Worm (Caenorhabditis elegans): ENCODE results near the gene C49F5.13.

Gene C49F5.13

ce11 chrX:11952129-11952528, 9.1 kb upstream of the C49F5.13 start:
- no peak for TF ChIP-seq mab-5 (tag; optimal IDR thresholded peaks at IDR 0.05)
- TF ChIP-seq unc-39 (tag; optimal IDR thresholded peaks at IDR 0.05) = no peak
- no peak for TF ChIP-seq nhr-237 (tag; optimal IDR thresholded peaks at IDR 0.05)
- no peak for TF ChIP-seq crh-2 (tag; optimal IDR thresholded peaks at IDR 0.05)

- TF ChIP-seq aly-2 (tag; optimal IDR thresholded peaks at IDR 0.05) (no peak), nhr-11 (tag; optimal IDR thresholded peaks at IDR 0.05) (no peak), unc-62 (GFP tag; optimal IDR thresholded peaks at IDR 0.05) (no peak), elt-1 (tag; optimal IDR thresholded peaks at IDR 0.05) (no peak), nhr-129 (tag; optimal IDR thresholded peaks at IDR 0.05) (no peak), sma-3 (GFP tag; optimal IDR thresholded peaks at IDR 0.05) (no peak), lin-13 (GFP tag; optimal IDR thresholded peaks at IDR 0.05) (no peak), gmeb-1 (tag; optimal IDR thresholded peaks at IDR 0.05) (no peak), unc-55 (GFP tag; optimal IDR thresholded peaks at IDR 0.05) (no peak), unc-39 (tag; optimal IDR thresholded peaks at IDR 0.05) (no peak), nhr-237 (tag; optimal IDR thresholded peaks at IDR 0.05) (no peak), Y55F3AM.14 (GFP tag; optimal IDR thresholded peaks at IDR 0.05) (no peak), ztf-1 (GFP tag; conservative IDR thresholded peaks at IDR 0.05) (no peak), egl-27 (tag; optimal IDR thresholded peaks at IDR 0.05) (no peak), ztf-11 (tag; optimal IDR thresholded peaks at IDR 0.05) (no peak)
These were observed 8.0 kb upstream of the C49F5.13 start, which contains the start of gene T08D10.4 for ce11 chrX:11953229-11953628. Gene T08D10.4 (minus strand): TSS chrX:11953329.

- no peak for TF ChIP-seq sma-3 (GFP tag; optimal IDR thresholded peaks at IDR 0.05)
- no peak for TF ChIP-seq mab-5 (tag; optimal IDR thresholded peaks at IDR 0.05)
- TF ChIP-seq peb-1 (tag; optimal IDR thresholded peaks at IDR 0.05) = no peak
- TF ChIP-seq ZK546.5 (tag; optimal IDR thresholded peaks at IDR 0.05) = no peak
- no peak for TF ChIP-seq snpc-4 (tag; optimal IDR thresholded peaks at IDR 0.05)
- TF ChIP-seq nhr-10 (tag; optimal IDR thresholded peaks at IDR 0.05) = no peak
- TF ChIP-seq fos-1 (tag; optimal IDR thresholded peaks at IDR 0.05) = no peak
- TF ChIP-seq mdl-1 (tag; optimal IDR thresholded peaks at IDR 0.05) = no peak
- no peak for TF ChIP-seq ceh-16 (tag; optimal IDR thresholded peaks at IDR 0.05)
- no peak for TF ChIP-seq F13H6.1 (tag; optimal IDR thresholded peaks at IDR 0.05)
- no peak for TF ChIP-seq nhr-129 (tag; optimal IDR thresholded peaks at IDR 0.05)
- no peak for TF ChIP-seq blmp-1 (tag; optimal IDR thresholded peaks at IDR 0.05; ENCODE audit: insufficient read depth)
- TF ChIP-seq alr-1 (tag; optimal IDR thresholded peaks at IDR 0.05) = no peak
These were observed 6.1 kb upstream of the C49F5.13 start, which contains the start of gene T08D10.3 for ce11 chrX:11955125-11955524. Gene T08D10.3 (plus strand): TSS chrX:11955425.

DNA sequence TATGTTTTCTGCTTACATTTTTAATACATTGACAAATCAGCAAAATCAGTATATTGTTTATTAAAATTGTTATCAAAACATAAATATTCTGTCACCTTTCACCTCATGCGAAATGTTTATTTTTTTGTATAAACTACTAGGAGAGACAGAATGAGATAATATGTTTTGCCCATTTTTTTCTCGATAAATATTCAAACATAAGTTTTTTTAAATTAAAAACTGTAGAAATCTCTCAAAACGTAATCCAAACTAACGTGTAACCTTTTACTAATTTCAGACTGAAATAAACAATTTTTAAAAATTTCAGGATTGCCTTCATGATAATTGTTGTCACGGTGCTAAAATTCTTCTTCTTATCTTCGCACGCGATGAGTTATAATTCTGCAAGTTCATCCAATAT, 4.0 kb upstream of the C49F5.13 start, which contains the start of gene T08D10.5:
Gene T08D10.5, plus strand, starts transcription at position 301 of the 400 bp plus-strand sequence.
- TF ChIP-seq blmp-1 (tag; optimal IDR thresholded peaks at IDR 0.05; ENCODE audit: insufficient read depth) (no peak), lin-13 (GFP tag; optimal IDR thresholded peaks at IDR 0.05) (no peak), nhr-21 (tag; optimal IDR thresholded peaks at IDR 0.05) (no peak), nhr-11 (tag; optimal IDR thresholded peaks at IDR 0.05) (no peak), skn-1 (tag; optimal IDR thresholded peaks at IDR 0.05) (no peak)

DNA sequence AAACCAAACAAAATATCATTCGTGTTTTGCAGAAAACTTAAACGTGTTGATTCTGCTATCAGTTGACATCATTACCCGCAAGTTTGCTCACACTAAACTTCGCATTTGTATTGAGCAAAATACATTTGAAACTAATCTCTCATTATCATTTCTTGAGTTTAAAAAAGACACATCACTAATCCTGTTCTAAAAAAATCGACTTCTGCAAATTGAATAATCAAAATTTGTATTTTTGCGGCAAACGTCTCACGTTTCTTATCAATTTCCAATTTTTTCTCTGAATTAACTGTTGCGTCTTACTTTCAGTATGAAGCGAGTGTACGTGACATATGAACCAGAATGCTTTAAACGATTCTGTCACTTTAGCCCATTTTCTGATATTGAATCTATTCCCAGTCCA, 1.4 kb upstream of the C49F5.13 start, which contains the start of gene C49F5.8:
Gene C49F5.8, plus strand, starts transcription at position 301 of the 400 bp plus-strand sequence.
- TF ChIP-seq skn-1 (tag; optimal IDR thresholded peaks at IDR 0.05) (no peak), nhr-11 (tag; optimal IDR thresholded peaks at IDR 0.05) (no peak), nhr-21 (tag; optimal IDR thresholded peaks at IDR 0.05) (no peak), ztf-1 (GFP tag; conservative IDR thresholded peaks at IDR 0.05) (no peak), ceh-82 (tag; optimal IDR thresholded peaks at IDR 0.05) (no peak), sma-9 (GFP tag; optimal IDR thresholded peaks at IDR 0.05) (no peak), sma-9 (tag; optimal IDR thresholded peaks at IDR 0.05) (no peak), nhr-237 (tag; optimal IDR thresholded peaks at IDR 0.05) (no peak)

DNA sequence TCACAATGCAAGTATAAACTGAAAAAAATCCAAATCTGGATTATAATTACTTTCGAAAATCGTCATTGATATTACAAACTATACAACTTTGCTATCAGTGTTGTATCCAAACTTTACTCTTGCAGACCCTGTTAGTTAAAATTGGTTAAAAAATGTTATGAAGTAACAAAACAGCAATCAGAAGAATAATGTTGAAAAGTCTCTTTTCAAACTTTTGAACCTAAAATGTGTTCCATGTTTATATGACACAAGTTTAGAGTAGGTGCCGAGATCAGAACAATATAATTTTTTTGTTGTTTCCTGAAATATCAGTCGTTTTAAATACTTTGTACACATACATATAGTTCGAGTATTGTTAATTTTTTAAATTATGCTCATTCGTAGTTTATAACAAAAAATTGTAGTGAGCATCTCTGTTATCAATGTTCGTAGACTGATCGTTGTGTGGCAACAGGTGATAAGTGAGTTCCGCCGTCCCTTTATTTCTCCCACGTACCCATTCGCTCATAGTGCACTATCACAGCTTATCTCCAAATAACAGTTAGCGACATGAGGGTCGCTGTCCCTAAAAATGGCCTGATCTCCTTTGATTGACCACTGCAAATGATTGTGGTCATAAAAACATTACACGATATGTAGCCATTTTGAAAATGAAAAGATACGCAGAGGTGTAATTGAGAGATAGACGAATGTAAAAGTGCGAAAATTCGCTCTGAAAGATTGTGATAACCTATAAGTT, 1.0 kb downstream of the C49F5.13 start:
- TF ChIP-seq ama-1 (optimal IDR thresholded peaks at IDR 0.05) (no peak), nhr-77 (tag; optimal IDR thresholded peaks at IDR 0.05) (no peak), fos-1 (tag; optimal IDR thresholded peaks at IDR 0.05) (peak; percentile 71), nhr-10 (tag; optimal IDR thresholded peaks at IDR 0.05) (no peak), ceh-82 (tag; optimal IDR thresholded peaks at IDR 0.05) (no peak), R02D3.7 (tag; optimal IDR thresholded peaks at IDR 0.05) (no peak), Y55F3AM.14 (GFP tag; optimal IDR thresholded peaks at IDR 0.05) (no peak), sma-9 (GFP tag; optimal IDR thresholded peaks at IDR 0.05) (peak; percentile 54), sma-9 (tag; optimal IDR thresholded peaks at IDR 0.05) (no peak), skn-1 (tag; optimal IDR thresholded peaks at IDR 0.05) (no peak), nhr-6 (tag; optimal IDR thresholded peaks at IDR 0.05) (no peak), nhr-23 (tag; optimal IDR thresholded peaks at IDR 0.05) (no peak), nhr-12 (tag; optimal IDR thresholded peaks at IDR 0.05) (no peak), elt-1 (tag; optimal IDR thresholded peaks at IDR 0.05) (no peak), F13H6.1 (tag; optimal IDR thresholded peaks at IDR 0.05) (peak; percentile 19), lin-39 (tag; optimal IDR thresholded peaks at IDR 0.05) (no peak), mdl-1 (tag; optimal IDR thresholded peaks at IDR 0.05) (peak in 1 of 2 experiments; percentile 32), ztf-4 (tag; optimal IDR thresholded peaks at IDR 0.05) (no peak), nhr-237 (tag; optimal IDR thresholded peaks at IDR 0.05) (no peak), elt-3 (tag; optimal IDR thresholded peaks at IDR 0.05) (no peak), sem-4 (tag; optimal IDR thresholded peaks at IDR 0.05) (no peak)
